Worm (Caenorhabditis elegans) whole organism, L4 larva: ENCODE measurements around the gene lgc-28.
"Not testable (repeated sequence)": the region's sequence is repeated elsewhere in the genome, so short reads cannot be mapped to it uniquely, and the experiment has no call there.

Source experiments
- F10B5.3 ChIP-seq: sonication (generic microtip); optimal IDR thresholded peaks from 2 replicates; lab custom pipeline; 2016; ENCODE audit warnings: mild to moderate bottlenecking, missing genetic modification characterization, missing compliant biosample characterization
- F49E8.2 ChIP-seq: sonication (generic microtip); optimal IDR thresholded peaks from 2 replicates; lab custom pipeline; 2016; ENCODE audit warnings: missing compliant biosample characterization, mild to moderate bottlenecking, missing genetic modification characterization, borderline replicate concordance
- T26A8.4 ChIP-seq: fragments of 200-800 bp; sonication (Bioruptor generic); IDR thresholded peaks from 2 replicates; pipeline ENCODE4 v1.3.6; 2022; ENCODE audit warnings: missing genetic modification characterization, missing compliant biosample characterization
- Y105C5A.15 ChIP-seq: fragments of 200-800 bp; sonication (Bioruptor generic); IDR thresholded peaks from 2 replicates; pipeline ENCODE4 v1.3.6; 2022; ENCODE audit warnings: missing genetic modification characterization, missing compliant biosample characterization
- Y48G9A.11 ChIP-seq: fragments of 200-800 bp; sonication (Bioruptor generic); IDR thresholded peaks from 2 replicates; pipeline ENCODE4 v1.3.6; 2022; ENCODE audit warnings: missing genetic modification reagents, missing genetic modification characterization, missing compliant biosample characterization
- ZK546.5 ChIP-seq, 2 experiments: sonication (generic microtip); optimal IDR thresholded peaks; 2 replicates each; lab custom pipeline; 2017; ENCODE audit warnings: missing biosample characterization in 2 of 2, missing genetic modification characterization in 2 of 2
- aly-2 ChIP-seq: sonication (generic microtip); optimal IDR thresholded peaks from 2 replicates; lab custom pipeline; 2018; ENCODE audit warnings: missing biosample characterization, missing genetic modification characterization
- ceh-20 ChIP-seq: fragments of 200-800 bp; sonication (Bioruptor generic); IDR thresholded peaks from 2 replicates; pipeline ENCODE4 v1.3.6; 2022; ENCODE audit warnings: missing genetic modification reagents, missing genetic modification characterization, missing compliant biosample characterization
- ceh-32 ChIP-seq: sonication (generic microtip); optimal IDR thresholded peaks from 2 replicates; lab custom pipeline; 2016; ENCODE audit warnings: mild to moderate bottlenecking, missing genetic modification characterization, missing compliant biosample characterization; ENCODE audit not compliant: poor library complexity
- ceh-62 ChIP-seq: sonication (generic microtip); optimal IDR thresholded peaks from 2 replicates; lab custom pipeline; 2017; ENCODE audit warnings: missing biosample characterization, missing genetic modification characterization
- ceh-82 ChIP-seq: sonication (generic microtip); optimal IDR thresholded peaks from 2 replicates; lab custom pipeline; 2017; ENCODE audit warnings: missing biosample characterization, missing genetic modification characterization
- cey-2 ChIP-seq: sonication (generic microtip); optimal IDR thresholded peaks from 3 replicates; lab custom pipeline; 2017; ENCODE audit warnings: missing genetic modification characterization, mild to moderate bottlenecking, missing compliant biosample characterization, antibody characterized with exemption, borderline replicate concordance; ENCODE audit not compliant: insufficient read depth
- daf-12 ChIP-seq: fragments of 150-350 bp; optimal IDR thresholded peaks from 2 replicates; lab custom pipeline; 2014; ENCODE audit warnings: missing biosample characterization, missing genetic modification reagents, missing genetic modification characterization
- daf-16 ChIP-seq, 3 experiments: sonication (generic microtip); optimal IDR thresholded peaks; 2 replicates each; lab custom pipeline; 2016 to 2017; ENCODE audit warnings: missing genetic modification characterization in 3 of 3, missing genetic modification reagents in 3 of 3, mild to moderate bottlenecking in 2 of 3, missing compliant biosample characterization in 2 of 3, missing biosample characterization in 1 of 3, moderate library complexity in 1 of 3
- daf-8 ChIP-seq: fragments of 200-800 bp; sonication (Bioruptor generic); IDR thresholded peaks from 2 replicates; pipeline ENCODE4 v1.3.6; 2022; ENCODE audit warnings: missing genetic modification characterization, missing compliant biosample characterization
- dve-1 ChIP-seq: sonication (generic microtip); optimal IDR thresholded peaks from 2 replicates; lab custom pipeline; 2017; ENCODE audit warnings: antibody characterized with exemption, mild to moderate bottlenecking, missing genetic modification characterization, missing compliant biosample characterization; ENCODE audit not compliant: insufficient read depth
- fkh-10 ChIP-seq: fragments of 150-350 bp; optimal IDR thresholded peaks from 2 replicates; lab custom pipeline; 2014; ENCODE audit warnings: missing biosample characterization, missing genetic modification reagents, missing genetic modification characterization
- gei-8 ChIP-seq: fragments of 200-800 bp; sonication (Bioruptor generic); optimal IDR thresholded peaks from 2 replicates; lab custom pipeline; 2018; ENCODE audit warnings: mild to moderate bottlenecking, missing genetic modification characterization, missing compliant biosample characterization
- hlh-11 ChIP-seq: fragments of 200-800 bp; sonication (Bioruptor generic); optimal IDR thresholded peaks from 2 replicates; lab custom pipeline; 2018; ENCODE audit warnings: mild to moderate bottlenecking, missing genetic modification characterization, missing compliant biosample characterization
- hmg-1.1 ChIP-seq: fragments of 200-800 bp; sonication (Bioruptor generic); IDR thresholded peaks from 2 replicates; pipeline ENCODE4 v1.3.6; 2022; ENCODE audit warnings: missing genetic modification reagents, missing genetic modification characterization, missing compliant biosample characterization
- lin-39 ChIP-seq: fragments of 150-350 bp; optimal IDR thresholded peaks from 2 replicates; lab custom pipeline; 2014; ENCODE audit warnings: missing biosample characterization, missing genetic modification reagents, missing genetic modification characterization
- lir-3 ChIP-seq: sonication (generic microtip); optimal IDR thresholded peaks from 2 replicates; lab custom pipeline; 2016; ENCODE audit warnings: mild to moderate bottlenecking, missing genetic modification characterization, missing compliant biosample characterization
- mdl-1 ChIP-seq, 2 experiments: fragments of 150-350 bp in 1 of 2; sonication (generic microtip) in 1 of 2; optimal IDR thresholded peaks; 2 replicates each; lab custom pipeline; 2014 to 2017; ENCODE audit warnings: missing biosample characterization in 2 of 2, missing genetic modification characterization in 2 of 2
- mxl-3 ChIP-seq: fragments of 200-800 bp; sonication (Bioruptor generic); optimal IDR thresholded peaks from 2 replicates; lab custom pipeline; 2018; ENCODE audit warnings: mild to moderate bottlenecking, missing genetic modification characterization, missing compliant biosample characterization
- nhr-10 ChIP-seq: fragments of 150-350 bp; optimal IDR thresholded peaks from 2 replicates; lab custom pipeline; 2014; ENCODE audit warnings: missing biosample characterization, missing genetic modification characterization
- nhr-102 ChIP-seq: sonication (generic microtip); optimal IDR thresholded peaks from 2 replicates; lab custom pipeline; 2016; ENCODE audit warnings: mild to moderate bottlenecking, missing genetic modification characterization, moderate library complexity, missing compliant biosample characterization
- nhr-11 ChIP-seq: fragments of 150-350 bp; optimal IDR thresholded peaks from 2 replicates; lab custom pipeline; 2014; ENCODE audit warnings: missing biosample characterization, missing genetic modification characterization
- nhr-111 ChIP-seq: fragments of 200-800 bp; sonication (Bioruptor generic); optimal IDR thresholded peaks from 2 replicates; lab custom pipeline; 2018; ENCODE audit warnings: mild to moderate bottlenecking, missing genetic modification characterization, missing compliant biosample characterization
- nhr-28 ChIP-seq: fragments of 150-350 bp; optimal IDR thresholded peaks from 2 replicates; lab custom pipeline; 2014; ENCODE audit warnings: missing biosample characterization, missing genetic modification characterization
- nhr-6 ChIP-seq: fragments of 150-350 bp; optimal IDR thresholded peaks from 2 replicates; lab custom pipeline; 2014; ENCODE audit warnings: missing biosample characterization, missing genetic modification characterization
- nhr-76 ChIP-seq: fragments of 150-350 bp; optimal IDR thresholded peaks from 2 replicates; lab custom pipeline; 2014; ENCODE audit warnings: missing biosample characterization, missing genetic modification characterization
- nhr-77 ChIP-seq: fragments of 150-350 bp; optimal IDR thresholded peaks from 2 replicates; lab custom pipeline; 2014; ENCODE audit warnings: missing biosample characterization, missing genetic modification characterization
- pqm-1 ChIP-seq: sonication (generic microtip); optimal IDR thresholded peaks from 2 replicates; lab custom pipeline; 2017; ENCODE audit warnings: missing biosample characterization, missing genetic modification characterization
- sdz-12 ChIP-seq: fragments of 200-800 bp; sonication (Bioruptor generic); optimal IDR thresholded peaks from 2 replicates; lab custom pipeline; 2018; ENCODE audit warnings: mild to moderate bottlenecking, missing genetic modification characterization, missing compliant biosample characterization
- skn-1 ChIP-seq: fragments of 150-350 bp; optimal IDR thresholded peaks from 2 replicates; lab custom pipeline; 2014; ENCODE audit warnings: missing biosample characterization, missing genetic modification characterization
- spr-1 ChIP-seq: sonication (generic microtip); optimal IDR thresholded peaks from 2 replicates; lab custom pipeline; 2016; ENCODE audit warnings: mild to moderate bottlenecking, missing genetic modification characterization, missing compliant biosample characterization
- unc-130 ChIP-seq: sonication (generic microtip); optimal IDR thresholded peaks from 2 replicates; lab custom pipeline; 2016; ENCODE audit warnings: missing genetic modification reagents, missing genetic modification characterization, missing compliant biosample characterization
- vab-7 ChIP-seq: fragments of 200-800 bp; sonication (Bioruptor generic); IDR thresholded peaks from 2 replicates; pipeline ENCODE4 v1.3.6; 2022; ENCODE audit warnings: missing genetic modification reagents, missing genetic modification characterization, missing compliant biosample characterization
- zag-1 ChIP-seq: fragments of 150-350 bp; optimal IDR thresholded peaks from 2 replicates; lab custom pipeline; 2014; ENCODE audit warnings: missing biosample characterization, missing genetic modification characterization
- zip-11 ChIP-seq: fragments of 200-800 bp; sonication (Bioruptor generic); IDR thresholded peaks from 2 replicates; pipeline ENCODE4 v1.3.6; 2022; ENCODE audit warnings: missing genetic modification characterization, missing compliant biosample characterization
- zip-2 ChIP-seq: fragments of 150-350 bp; optimal IDR thresholded peaks from 2 replicates; lab custom pipeline; 2014; ENCODE audit warnings: missing biosample characterization, missing genetic modification characterization

Gene lgc-28

DNA sequence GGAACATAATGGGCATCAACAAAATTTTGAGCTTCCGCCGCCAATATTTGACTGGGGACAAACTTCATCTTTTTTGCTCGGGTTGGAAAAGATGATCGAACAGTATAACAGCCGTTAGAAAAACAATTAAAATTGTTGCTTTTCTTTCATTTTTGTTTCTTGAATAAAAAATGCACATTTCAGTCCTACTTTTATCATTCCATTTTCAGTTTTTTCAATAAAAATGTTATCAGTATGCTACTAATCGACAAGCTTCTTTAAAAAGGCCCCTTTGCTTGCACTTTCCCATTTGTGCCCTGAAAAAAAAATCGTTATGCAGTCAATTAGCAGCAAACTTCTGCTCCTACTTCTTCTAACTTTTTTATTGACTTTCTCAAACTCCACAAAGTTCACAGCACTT, 16.9 kb downstream of the lgc-28 start, which contains the start of gene F22E5.7:
Gene F22E5.7 (plus strand): TSS at position 301 of the 400 bp plus-strand sequence.
- no peak for TF ChIP-seq F49E8.2 (tag; lab: Kevin White, UChicago)
- no peak for TF ChIP-seq gei-8 (GFP tag; lab: Kevin White, UChicago)
- no peak for TF ChIP-seq daf-8 (GFP tag; lab: Robert Waterston, UW)
- TF ChIP-seq Y105C5A.15 (GFP tag; lab: Robert Waterston, UW): no peak
- no peak for TF ChIP-seq zag-1 (tag; lab: Kevin White, UChicago)
- no peak for TF ChIP-seq daf-12 (tag; lab: Kevin White, UChicago)
- no peak for TF ChIP-seq mdl-1 (tag; optimal IDR thresholded peaks at IDR 0.05; lab: Kevin White, UChicago)
- TF ChIP-seq ZK546.5 (tag; optimal IDR thresholded peaks at IDR 0.05; lab: Kevin White, UChicago): no peak
- TF ChIP-seq, all 104 proteins: peak for 0

DNA sequence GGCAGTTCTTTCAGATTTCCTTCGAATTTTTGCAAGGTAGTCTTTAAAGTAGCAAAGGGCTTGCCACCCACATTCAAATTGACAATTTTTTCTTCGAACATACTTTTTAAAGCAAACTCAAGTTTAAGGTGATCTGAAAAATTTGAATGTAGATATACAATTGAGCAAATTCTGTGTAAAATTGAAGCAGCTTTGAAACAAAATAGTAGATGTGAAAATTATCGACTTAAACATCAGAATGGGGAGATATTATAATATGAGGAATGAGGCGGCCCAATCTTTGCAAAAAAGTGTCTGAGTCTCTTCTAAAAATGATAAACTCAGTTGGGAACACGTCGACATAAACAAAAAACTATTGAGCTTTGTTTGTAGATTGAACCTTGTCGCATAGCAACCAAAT, 19.6 kb downstream of the lgc-28 start, which contains the start of gene F22E5.11:
Gene F22E5.11 (minus strand): TSS at position 101 of the 400 bp plus-strand sequence.
- TF ChIP-seq ceh-62 (tag; lab: Kevin White, UChicago): no peak
- TF ChIP-seq dve-1 (tag; lab: Kevin White, UChicago): no peak
- no peak for TF ChIP-seq daf-8 (GFP tag; lab: Robert Waterston, UW)
- TF ChIP-seq skn-1 (tag; lab: Kevin White, UChicago): no peak
- no peak for TF ChIP-seq pqm-1 (tag; lab: Kevin White, UChicago)
- no peak for TF ChIP-seq unc-130 (GFP tag; lab: Kevin White, UChicago)
- no peak for TF ChIP-seq mdl-1 (tag; optimal IDR thresholded peaks at IDR 0.05; lab: Kevin White, UChicago)
- TF ChIP-seq nhr-6 (tag; lab: Kevin White, UChicago): no peak
- no peak for TF ChIP-seq T26A8.4
- no peak for TF ChIP-seq nhr-76

DNA sequence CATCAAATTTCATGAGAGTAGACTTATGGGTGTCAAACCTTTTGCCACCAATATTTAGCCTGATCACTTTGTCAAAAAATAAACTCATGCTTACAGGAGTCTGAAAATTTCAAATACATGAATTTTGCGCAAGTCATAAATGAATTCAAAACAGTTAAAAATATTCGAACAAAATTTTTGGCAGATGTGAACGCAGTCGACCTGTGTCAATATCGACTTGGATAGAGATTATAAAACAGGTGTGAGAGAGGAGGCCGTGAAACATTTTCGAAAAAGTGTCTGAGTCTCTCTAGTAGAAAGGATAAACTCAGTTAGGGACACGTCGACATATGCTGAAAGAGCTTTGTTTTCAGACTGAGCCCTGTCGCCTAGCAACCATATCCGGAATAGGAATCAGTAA, 21.9 kb downstream of the lgc-28 start, which contains the start of gene F22E5.12:
Gene F22E5.12 (minus strand): TSS at position 101 of the 400 bp plus-strand sequence.
- not testable (repeated sequence) for TF ChIP-seq skn-1 (tag; lab: Kevin White, UChicago); mdl-1 (tag; optimal IDR thresholded peaks at IDR 0.05; lab: Kevin White, UChicago); nhr-77 (tag; lab: Kevin White, UChicago)

DNA sequence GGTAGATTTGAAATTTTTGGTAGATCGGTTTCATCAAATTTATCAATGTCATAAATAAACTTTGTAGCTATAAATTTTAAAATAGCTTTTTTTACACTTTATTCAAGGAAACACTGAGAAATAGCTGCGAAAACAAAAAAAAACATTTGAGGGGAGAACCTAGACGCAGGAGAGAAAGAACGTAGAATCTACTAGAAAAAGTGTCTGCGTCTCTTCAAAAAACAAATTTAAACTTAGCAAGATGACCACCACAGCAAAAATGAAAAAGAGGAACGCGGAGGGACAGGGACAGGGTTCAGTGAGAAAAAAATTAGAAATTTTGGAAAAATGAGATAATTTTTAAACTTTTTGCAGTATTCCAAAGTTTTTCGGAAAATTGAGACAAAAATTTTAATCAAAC, 24.1 kb downstream of the lgc-28 start:
- no peak for TF ChIP-seq nhr-102 (tag; lab: Kevin White, UChicago)
- peak; percentile 0 for TF ChIP-seq nhr-28 (tag; lab: Kevin White, UChicago)
- TF ChIP-seq zag-1 (tag; lab: Kevin White, UChicago): no peak
- TF ChIP-seq sdz-12 (GFP tag; lab: Kevin White, UChicago): no peak
- no peak for TF ChIP-seq spr-1 (tag; lab: Kevin White, UChicago)
- no peak for TF ChIP-seq fkh-10 (GFP tag; lab: Kevin White, UChicago)
- TF ChIP-seq nhr-111 (GFP tag; lab: Kevin White, UChicago): no peak
- TF ChIP-seq lin-39 (tag; lab: Kevin White, UChicago): no peak
- TF ChIP-seq gei-8 (GFP tag; lab: Kevin White, UChicago): no peak
- TF ChIP-seq lir-3: no peak
- no peak for TF ChIP-seq ceh-62 (tag; lab: Kevin White, UChicago)
- TF ChIP-seq ceh-82 (tag; lab: Kevin White, UChicago): no peak
- no peak for TF ChIP-seq T26A8.4
- no peak for TF ChIP-seq ZK546.5 (tag; optimal IDR thresholded peaks at IDR 0.05; lab: Kevin White, UChicago)
- TF ChIP-seq daf-16 (GFP tag; optimal IDR thresholded peaks at IDR 0.05; lab: Kevin White, UChicago): peak in 1 of 2 experiments; percentile 60
- TF ChIP-seq daf-16 (tag; optimal IDR thresholded peaks at IDR 0.05; lab: Kevin White, UChicago): no peak
- no peak for TF ChIP-seq F49E8.2 (tag; lab: Kevin White, UChicago)
- TF ChIP-seq zip-2 (tag; lab: Kevin White, UChicago): no peak
- no peak for TF ChIP-seq Y48G9A.11 (GFP tag; lab: Robert Waterston, UW)
- TF ChIP-seq ceh-32: no peak
- peak; percentile 48; the same call in 1 of the 2 replicates for TF ChIP-seq hmg-1.1 (GFP tag; lab: Robert Waterston, UW)
- no peak for TF ChIP-seq mxl-3 (GFP tag; lab: Kevin White, UChicago)
- 0 out of 2 replicates have a peak, but pooled peaks have one; percentile 19 for TF ChIP-seq ceh-20 (GFP tag; lab: Robert Waterston, UW)
- TF ChIP-seq vab-7 (GFP tag; lab: Robert Waterston, UW): no peak
- no peak for TF ChIP-seq cey-2 (tag; lab: Kevin White, UChicago)
- peak; percentile 19 for TF ChIP-seq nhr-11 (tag; lab: Kevin White, UChicago)
- TF ChIP-seq nhr-10 (tag; lab: Kevin White, UChicago): no peak
- no peak for TF ChIP-seq aly-2 (tag; lab: Kevin White, UChicago)
- TF ChIP-seq zip-11: no peak
- TF ChIP-seq F10B5.3 (tag; lab: Kevin White, UChicago): no peak
- peak; percentile 10 for TF ChIP-seq hlh-11 (tag; lab: Kevin White, UChicago)
